Fruit fly (Drosophila melanogaster) whole organism, pupa: ENCODE measurements around the gene Sfp84E.

Source experiments
- D1 ChIP-seq: fragments of 200-800 bp; sonication (Bioruptor generic); optimal IDR thresholded peaks from 2 replicates; lab custom pipeline; 2018; ENCODE audit warnings: missing biosample characterization, mild to moderate bottlenecking, missing genetic modification characterization, moderate library complexity
- rn ChIP-seq: fragments of 200-800 bp; sonication (Bioruptor generic); IDR thresholded peaks from 2 replicates; pipeline ENCODE4 v1.3.6; 2022; ENCODE audit warnings: missing biosample characterization, missing genetic modification characterization

DNA sequence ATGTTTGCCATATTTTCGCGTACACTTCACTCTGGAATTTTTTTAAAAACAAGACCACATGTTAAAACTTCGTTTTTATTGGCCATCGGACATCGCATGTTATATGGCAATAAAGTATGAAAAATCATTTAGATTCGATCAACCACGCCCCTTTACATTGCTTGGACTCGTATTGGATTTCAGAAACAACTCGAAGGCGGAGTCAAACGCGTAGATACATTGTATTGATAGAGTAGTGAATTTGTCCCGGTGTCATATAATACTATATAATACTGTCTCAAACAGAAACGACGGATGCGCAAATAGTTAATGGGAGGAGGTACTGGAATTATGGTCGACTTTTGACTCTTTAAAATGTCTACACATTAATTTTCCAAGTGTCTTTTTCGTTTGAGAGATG, 18.8 kb downstream of the Sfp84E start:
- TF ChIP-seq rn (GFP tag; lab: Robert Waterston, UW) = no peak
- no peak for TF ChIP-seq D1
